Fruit fly (Drosophila melanogaster) ovary, adult (tissue): Measurements from ENCODE around the gene CG10064.

Source experiments
- CG17801 ChIP-seq: fragments of 200-800 bp; optimal IDR thresholded peaks from 2 replicates; lab custom pipeline; 2019; ENCODE audit warnings: missing biosample characterization, mild to moderate bottlenecking, missing genetic modification characterization, moderate library complexity; ENCODE audit not compliant: partially characterized antibody

CG10064 gene

DNA sequence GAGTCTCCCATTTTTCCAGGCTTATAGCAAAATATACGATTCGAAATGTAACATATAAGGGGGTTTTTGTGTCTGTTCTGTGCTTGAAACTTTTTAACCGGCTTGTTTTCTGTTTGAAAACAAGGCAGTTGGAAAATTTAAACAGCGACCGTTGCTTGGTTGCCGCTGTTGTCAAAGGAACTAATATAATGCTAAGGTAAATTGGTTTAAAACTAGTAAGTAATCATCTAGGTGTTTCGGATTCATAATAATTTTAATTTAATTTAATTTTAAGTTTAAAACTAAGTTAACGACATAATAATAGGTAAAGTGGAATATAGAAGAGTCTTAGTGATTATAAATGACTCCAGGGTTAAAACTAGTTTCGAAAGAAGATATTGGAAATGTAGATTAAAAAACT is at the start of gene CG10064:
TSS of gene CG10064 (minus strand) at position 101 of the 400 bp plus-strand sequence.
- no peak for TF ChIP-seq CG17801

DNA sequence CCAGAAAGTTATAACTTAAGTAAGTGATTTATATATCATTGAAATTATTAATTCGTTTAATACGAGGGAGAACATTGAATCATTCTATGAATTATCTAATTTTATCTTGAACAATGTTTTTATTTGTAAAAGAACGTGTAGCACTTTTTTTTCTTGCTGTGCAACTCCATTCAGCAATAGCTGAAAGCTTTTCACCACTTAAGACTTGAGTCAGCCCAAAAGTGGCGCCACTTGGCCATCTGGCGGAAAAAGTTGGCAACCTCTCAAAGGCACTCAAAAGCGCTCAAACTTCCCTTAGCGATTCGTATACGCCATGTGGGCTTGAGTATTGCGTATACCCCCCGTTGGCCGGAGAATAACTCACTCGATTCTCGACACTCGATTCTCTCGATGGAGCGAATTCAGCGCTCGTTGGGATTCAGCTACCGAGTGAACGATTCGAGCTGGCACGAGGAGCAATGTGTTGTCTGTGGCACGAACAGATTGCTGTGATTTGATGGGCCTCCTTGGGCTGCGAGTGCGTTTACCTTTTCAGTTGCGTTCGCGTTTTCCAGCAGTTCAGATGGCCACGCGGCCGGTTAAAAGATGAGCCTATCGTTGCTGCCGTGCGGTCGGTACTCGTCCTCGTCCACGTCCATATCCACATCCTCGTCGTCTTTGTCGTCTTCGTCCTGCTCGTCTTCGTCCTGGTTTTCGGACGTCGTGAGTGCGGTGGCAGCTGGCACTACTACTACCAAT is 46.0 kb upstream of the CG10064 start:
- TF ChIP-seq CG17801: no peak

DNA sequence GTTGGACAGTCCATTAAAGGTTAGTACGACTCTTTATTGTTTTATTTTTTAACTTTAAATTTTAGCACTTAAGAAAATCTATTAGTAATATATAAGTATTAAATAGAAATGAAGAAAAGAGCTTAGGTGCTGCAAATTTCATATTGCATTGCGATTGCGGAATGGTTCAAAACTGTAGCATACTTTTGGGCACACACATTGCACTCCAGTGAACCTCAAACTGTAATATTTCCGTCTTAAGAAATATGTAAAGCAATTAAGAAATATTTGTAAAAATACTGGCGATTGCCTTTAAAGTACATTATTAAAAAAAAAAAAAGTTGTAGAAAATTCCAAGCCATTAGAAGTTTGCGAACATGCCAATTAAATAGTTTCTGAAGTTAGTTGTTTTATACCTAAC is 44.6 kb upstream of the CG10064 start:
- TF ChIP-seq CG17801: no peak

DNA sequence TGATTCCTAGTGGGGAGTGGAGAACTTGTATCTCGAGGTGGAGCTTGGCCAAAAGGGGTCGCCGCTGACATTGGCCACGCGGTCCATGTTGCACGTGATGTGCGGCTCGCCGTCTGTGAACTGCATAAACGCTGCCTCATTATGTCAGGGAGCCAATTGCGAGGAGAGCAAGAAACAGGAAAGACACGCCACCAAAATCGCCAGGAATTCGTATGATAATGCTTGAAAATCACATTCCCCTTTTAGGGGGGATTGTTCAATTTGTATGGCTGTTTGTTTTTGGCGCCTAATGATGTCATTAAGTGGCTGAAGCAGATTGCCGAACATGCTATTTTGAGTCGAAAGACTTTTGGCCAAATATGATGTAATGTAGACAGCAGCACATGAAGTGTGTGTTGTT is 42.2 kb upstream of the CG10064 start:
- TF ChIP-seq CG17801: no peak

DNA sequence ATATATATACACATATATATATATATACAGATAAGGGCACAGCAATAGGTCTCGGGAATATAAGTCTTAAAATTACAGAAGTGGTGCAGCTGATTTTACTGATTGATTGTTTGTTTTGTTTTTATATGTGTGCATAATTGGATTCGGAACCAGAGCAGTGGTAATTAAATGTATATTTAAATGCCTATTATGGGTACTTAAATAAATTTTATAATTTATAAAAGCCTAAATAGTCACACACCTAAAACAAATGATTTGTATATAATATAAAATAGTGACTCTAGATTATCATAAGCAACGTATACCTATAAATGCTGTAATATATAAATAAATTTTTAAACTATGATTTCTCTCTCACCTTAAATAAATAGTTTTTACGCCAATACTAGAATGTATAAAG is 41.7 kb upstream of the CG10064 start:
- no peak for TF ChIP-seq CG17801

DNA sequence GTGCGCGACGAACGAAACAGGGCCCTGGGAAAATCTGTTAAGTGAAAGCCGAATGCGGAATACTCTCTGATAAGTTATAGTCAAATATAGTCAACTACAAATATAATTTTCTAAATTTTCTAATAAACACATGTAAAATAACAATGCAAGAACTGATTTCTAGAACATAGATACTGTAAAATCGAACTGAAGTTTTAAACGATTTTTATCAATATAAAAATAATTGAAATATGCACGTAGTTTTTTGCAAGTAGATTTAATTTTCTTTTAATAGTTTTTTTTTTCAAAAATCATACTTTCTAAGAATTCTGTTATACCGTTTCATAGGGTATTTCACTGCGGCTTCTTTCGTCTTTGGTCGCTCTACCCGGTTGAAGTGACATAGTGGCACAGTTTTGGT is 40.7 kb upstream of the CG10064 start:
- no peak for TF ChIP-seq CG17801

DNA sequence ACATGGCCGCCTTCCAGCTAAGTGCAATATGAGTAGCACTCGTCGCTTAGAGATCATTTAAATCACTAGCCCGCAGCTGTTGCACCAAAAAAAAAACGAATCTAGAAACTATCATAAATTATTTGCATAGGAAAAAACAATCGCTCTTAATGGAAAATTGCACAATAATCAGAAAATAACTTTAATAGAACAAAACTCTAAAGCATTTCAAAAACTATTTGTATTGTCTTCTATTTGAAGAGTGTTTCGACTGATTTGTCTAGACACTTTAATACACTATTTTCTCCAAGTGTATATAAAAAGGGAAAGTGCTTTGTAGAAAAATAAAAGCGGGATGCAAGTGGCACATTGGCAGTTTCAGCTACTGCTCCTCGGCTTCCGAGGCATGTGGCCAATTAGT is 38.7 kb upstream of the CG10064 start:
- TF ChIP-seq CG17801: no peak

DNA sequence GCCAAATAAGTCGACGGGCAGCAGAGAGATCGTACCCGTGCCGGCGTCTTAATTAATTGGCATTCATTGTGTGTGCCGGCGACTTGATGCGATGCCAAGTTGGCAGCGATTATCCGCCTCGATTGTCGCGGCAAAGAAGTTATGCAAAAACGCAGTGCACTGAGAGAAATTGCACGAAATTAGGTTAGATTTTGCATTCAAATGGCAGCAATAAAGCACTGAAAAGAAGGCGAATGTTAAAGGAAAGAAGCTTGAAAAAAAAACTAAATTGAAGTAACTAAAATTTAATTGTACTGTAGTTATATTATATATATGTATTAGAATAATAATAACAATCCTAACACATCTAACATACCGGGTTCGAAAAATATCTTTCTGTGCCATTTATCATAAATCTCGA is 35.4 kb upstream of the CG10064 start:
- TF ChIP-seq CG17801: no peak

DNA sequence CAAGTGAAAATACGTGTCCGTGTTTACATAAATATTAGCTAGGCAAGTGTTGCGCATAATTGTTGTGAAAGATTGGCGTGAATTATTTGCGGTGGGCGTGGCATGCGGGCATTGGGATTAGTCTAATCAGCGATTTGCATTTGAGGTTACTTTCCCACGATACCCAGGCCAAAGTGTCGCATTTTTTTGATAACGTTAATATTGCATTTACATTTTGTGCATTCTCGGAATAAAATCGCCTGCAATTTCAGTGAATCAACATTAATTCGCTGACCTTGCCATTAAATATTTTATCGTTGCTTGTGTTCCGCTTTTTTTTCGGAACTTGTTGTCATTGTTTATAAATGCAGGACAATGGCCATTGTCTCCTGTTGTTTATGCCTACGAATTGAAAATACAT is 34.7 kb upstream of the CG10064 start:
- TF ChIP-seq CG17801: no peak

DNA sequence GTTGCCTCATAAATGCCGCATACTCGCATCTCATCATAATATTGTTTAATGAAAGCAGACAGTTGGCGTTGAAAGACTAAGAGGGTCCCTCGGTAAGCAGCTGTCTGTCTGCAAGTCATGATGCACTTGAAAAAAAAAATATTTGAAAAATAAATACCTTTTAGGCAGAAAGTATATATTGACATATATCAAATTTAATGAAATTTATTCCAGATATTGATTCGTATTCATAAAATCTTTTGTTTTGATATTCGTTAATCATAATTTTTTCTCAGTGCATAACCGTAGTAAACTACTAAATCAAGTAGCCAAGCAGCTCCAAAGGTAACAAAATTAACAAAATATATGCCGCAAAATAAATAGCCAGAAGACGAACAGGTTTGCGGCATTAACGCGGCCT is 34.2 kb upstream of the CG10064 start:
- no peak for TF ChIP-seq CG17801

DNA sequence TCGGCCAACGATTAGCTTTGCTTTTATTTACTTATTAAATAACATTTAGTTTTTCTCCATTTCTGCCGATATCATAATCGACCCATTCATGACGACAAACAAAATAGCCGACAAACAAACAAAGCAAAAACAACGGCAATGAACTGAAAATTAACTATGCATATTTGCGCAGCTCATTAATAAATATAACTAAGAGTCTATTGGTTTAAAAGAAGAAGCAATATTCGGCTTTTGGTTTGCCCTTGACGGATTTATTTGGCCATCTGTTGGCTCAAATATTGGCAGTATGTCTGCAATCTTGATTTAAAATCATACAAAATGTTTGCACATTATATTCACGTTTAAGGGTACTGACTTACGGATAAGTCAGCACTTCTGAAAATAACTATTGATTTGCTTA is 32.3 kb upstream of the CG10064 start:
- no peak for TF ChIP-seq CG17801

DNA sequence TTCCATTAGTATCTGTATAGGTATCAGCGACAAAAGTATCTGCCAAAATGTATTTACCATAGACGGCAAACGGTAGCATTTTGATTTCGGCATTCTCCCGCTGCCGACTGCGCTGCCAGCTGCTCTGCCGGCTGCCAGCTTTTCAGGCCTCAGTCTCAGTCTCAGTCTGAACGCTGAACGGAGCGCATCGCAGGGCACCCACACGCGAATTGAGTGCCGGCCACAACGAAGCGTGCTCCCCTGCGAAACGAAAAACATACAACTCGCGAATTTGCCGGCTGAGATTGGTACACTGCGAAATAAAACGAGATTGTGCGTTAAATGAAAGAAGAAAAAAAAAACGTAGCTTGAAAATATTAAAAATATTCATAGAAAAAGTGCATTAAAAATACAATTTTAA is 31.0 kb upstream of the CG10064 start, which contains the start of gene Mp:
TSS of gene Mp (plus strand) at position 152 of the 400 bp plus-strand sequence.
- no peak for TF ChIP-seq CG17801

DNA sequence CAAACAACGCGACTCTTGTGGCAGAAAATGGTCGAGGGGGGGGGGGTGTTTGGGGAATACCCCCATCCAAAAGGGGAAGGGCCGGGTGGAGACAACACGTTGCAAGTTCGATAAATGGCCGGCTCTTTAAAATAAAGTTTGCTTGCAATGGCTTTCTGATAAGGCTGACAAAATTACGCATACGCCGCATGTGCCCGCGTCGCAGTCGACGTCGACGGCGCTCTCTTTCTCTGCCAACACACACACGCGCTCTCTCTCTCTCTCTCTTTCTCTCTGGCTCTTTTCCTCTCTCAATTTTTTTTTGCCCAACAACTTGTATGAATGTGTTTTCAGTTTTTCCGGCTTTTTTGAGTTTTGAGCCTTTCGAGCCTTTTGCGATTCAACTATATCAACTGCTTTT is 29.7 kb upstream of the CG10064 start:
- TF ChIP-seq CG17801: no peak

DNA sequence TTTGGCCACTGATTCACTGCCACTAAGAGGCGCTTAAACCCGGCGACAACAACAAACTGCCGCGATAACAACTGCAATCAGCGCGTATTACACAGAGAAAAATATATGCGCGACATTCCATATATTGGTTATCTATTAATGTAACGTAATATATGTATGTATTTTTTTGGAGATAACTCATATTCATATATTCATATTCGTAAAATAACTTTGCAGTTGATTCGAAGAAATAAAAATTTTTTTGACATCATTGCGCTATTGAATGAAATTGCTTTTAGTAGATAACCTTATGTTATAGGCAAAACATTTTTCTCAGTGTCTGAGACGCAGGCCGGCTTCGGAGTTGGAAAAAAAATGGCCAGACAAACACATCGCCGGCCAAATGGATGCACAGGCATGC is 29.2 kb upstream of the CG10064 start:
- TF ChIP-seq CG17801: no peak

DNA sequence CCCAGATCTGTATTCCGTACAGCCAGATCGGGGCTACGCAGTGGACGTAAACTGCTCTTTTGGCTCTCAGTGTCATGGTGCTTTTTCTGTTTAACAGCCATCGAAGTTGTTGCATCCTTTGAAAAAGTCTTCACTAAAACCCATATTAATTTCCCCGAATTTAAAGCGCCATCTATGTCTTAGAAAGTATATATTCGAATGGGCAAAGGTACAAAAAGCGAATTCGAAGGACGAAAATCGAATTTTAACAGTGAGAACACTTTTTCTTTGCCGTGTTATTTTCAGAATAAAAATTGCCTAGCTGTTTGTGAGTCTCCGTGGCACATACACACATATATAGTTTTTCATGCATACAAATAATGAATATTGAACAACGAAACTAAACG is 27.7 kb upstream of the CG10064 start:
- no peak for TF ChIP-seq CG17801

DNA sequence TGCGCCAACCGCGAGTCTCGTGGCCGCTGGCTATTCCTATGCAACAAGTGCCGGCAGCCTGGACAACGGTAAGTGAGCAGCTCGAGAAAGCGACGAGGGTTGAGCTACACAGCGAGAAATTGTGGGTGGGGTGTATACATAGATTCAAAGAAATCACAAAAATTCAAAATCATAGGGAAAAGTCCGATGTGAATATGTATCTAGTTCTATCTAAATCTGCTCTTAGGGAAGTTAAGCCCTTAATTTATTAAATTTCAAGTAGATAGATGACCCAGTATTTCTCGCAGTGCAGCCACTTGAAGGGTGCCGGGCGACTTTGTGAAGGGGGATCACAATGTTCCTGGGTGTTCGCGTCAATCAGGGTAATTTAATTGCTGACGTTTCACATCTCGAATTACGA is 25.7 kb upstream of the CG10064 start:
- TF ChIP-seq CG17801: no peak

DNA sequence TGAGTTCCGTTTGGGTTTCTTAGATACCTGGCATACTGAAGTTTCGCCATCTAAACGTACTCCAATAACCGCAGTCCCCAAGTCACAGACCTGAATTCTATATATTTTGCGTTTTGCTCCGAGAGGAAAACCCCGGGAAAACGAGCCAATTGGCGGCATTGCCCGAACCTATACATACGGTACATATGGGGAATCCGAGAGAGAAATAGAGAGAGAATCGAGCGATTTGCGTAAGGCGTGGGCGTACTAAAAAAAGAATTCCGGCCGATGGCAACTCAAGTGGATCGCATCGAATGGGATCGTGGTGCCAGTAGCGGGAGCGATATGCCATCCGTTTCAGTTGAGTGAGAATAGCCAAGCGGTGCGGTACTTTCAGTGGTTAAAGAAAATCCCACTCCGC is 22.6 kb upstream of the CG10064 start, which contains the start of gene bin:
TSS of gene bin (plus strand) at position 335 of the 400 bp plus-strand sequence.
- no peak for TF ChIP-seq CG17801

DNA sequence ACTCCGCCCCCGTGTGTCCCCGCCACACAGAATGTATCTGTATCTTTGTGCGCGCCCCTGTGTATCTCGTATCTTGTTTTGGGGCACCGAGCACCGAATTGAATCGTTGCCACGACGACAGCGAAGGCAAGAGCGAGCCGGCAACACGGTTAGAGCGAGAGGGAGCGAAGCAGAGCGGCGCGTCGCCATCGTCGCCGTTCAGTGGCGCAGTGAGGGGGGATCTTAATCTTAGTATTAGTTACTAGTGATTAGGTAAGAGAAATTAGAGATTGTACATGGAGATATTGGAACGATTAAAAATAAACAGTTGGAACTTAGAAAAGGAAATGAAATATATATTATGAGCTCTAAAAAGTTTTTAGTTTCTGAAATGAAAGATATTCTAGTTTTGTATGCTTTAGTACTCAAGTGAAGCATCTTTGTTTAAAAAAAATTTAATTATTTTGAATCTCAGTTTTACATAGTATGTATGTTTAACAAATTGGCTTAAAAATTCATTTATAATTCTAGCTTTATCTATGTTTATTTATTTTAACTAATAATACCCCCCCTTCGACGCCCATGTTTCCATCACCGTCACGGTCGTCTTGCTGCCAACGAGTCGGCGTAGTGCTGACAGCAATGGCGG is 21.4 kb upstream of the CG10064 start:
- TF ChIP-seq CG17801: no peak
